Fruit fly (Drosophila melanogaster) whole organism: ENCODE results near the gene CG6051.

ENCODE experiments used
- CG8478 ChIP-seq: fragments of >200 bp; optimal IDR thresholded peaks from 2 replicates; lab custom pipeline; 2018; ENCODE audit warnings: inconsistent platforms
- Dll ChIP-seq: fragments of >200 bp; optimal IDR thresholded peaks from 2 replicates; lab custom pipeline; 2017
- EcR ChIP-seq, 2 experiments: fragments of >200 bp; optimal IDR thresholded peaks; 2 replicates each; lab custom pipeline; 2017; ENCODE audit warnings: missing biosample characterization in 2 of 2, missing genetic modification characterization in 2 of 2, missing genetic modification reagents in 2 of 2
- pan ChIP-seq: fragments of >200 bp; optimal IDR thresholded peaks from 2 replicates; lab custom pipeline; 2017
- psq ChIP-seq: fragments of >200 bp; optimal IDR thresholded peaks from 2 replicates; lab custom pipeline; 2017
- usp ChIP-seq: fragments of >200 bp; optimal IDR thresholded peaks from 2 replicates; lab custom pipeline; 2017; ENCODE audit warnings: missing biosample characterization, missing genetic modification characterization, mixed read lengths

dm6 chr3R:27185933-27186571 lies 35.2 kb upstream of the CG6051 start:
- TF ChIP-seq psq (no peak), Dll (lab: Kevin White, UChicago) (no peak), EcR (GFP tag; optimal IDR thresholded peaks at IDR 0.05; lab: Kevin White, UChicago) (no peak), pan (lab: Kevin White, UChicago) (no peak), CG8478 (lab: Kevin White, UChicago) (no peak), usp (GFP tag; lab: Kevin White, UChicago) (no peak)
